Fruit fly (Drosophila melanogaster) whole organism, adult: ENCODE data around the gene gcm.

Source experiments
- CG11617 ChIP-seq: fragments of 200-800 bp; sonication (Bioruptor generic); optimal IDR thresholded peaks from 2 replicates; lab custom pipeline; 2017; ENCODE audit warnings: mild to moderate bottlenecking, missing biosample characterization, missing genetic modification reagents, missing genetic modification characterization
- CG12768 ChIP-seq: fragments of 200-800 bp; sonication (Bioruptor generic); optimal IDR thresholded peaks from 2 replicates; lab custom pipeline; 2017; ENCODE audit warnings: missing biosample characterization, missing genetic modification characterization, mild to moderate bottlenecking, moderate library complexity, missing genetic modification reagents
- CG14711 ChIP-seq: fragments of 200-800 bp; sonication (Bioruptor generic); optimal IDR thresholded peaks from 2 replicates; lab custom pipeline; 2018; ENCODE audit warnings: missing biosample characterization, mild to moderate bottlenecking, missing genetic modification characterization, moderate library complexity
- CG1620 ChIP-seq: fragments of 200-800 bp; sonication (Bioruptor generic); optimal IDR thresholded peaks from 2 replicates; lab custom pipeline; 2016; ENCODE audit warnings: missing biosample characterization, missing genetic modification characterization
- CG33017 ChIP-seq: fragments of 200-800 bp; sonication (Bioruptor generic); optimal IDR thresholded peaks from 2 replicates; lab custom pipeline; 2018; ENCODE audit warnings: missing biosample characterization, mild to moderate bottlenecking, missing genetic modification characterization, moderate library complexity
- CG5204 ChIP-seq: fragments of 200-800 bp; sonication (Bioruptor generic); optimal IDR thresholded peaks from 2 replicates; lab custom pipeline; 2016; ENCODE audit warnings: missing biosample characterization, missing genetic modification characterization
- CG7045 ChIP-seq: fragments of 200-800 bp; sonication (Bioruptor generic); optimal IDR thresholded peaks from 2 replicates; lab custom pipeline; 2017; ENCODE audit warnings: missing biosample characterization, mild to moderate bottlenecking, missing genetic modification characterization
- CG7101 ChIP-seq: fragments of 200-800 bp; sonication (Bioruptor generic); optimal IDR thresholded peaks from 2 replicates; lab custom pipeline; 2018; ENCODE audit warnings: missing biosample characterization, mild to moderate bottlenecking, missing genetic modification characterization, moderate library complexity
- Clk ChIP-seq: fragments of 200-800 bp; sonication (Bioruptor generic); optimal IDR thresholded peaks from 2 replicates; lab custom pipeline; 2017; ENCODE audit warnings: missing biosample characterization, missing genetic modification characterization
- Crg-1 ChIP-seq: fragments of 200-800 bp; sonication (Bioruptor generic); optimal IDR thresholded peaks from 2 replicates; lab custom pipeline; 2016; ENCODE audit warnings: missing biosample characterization, missing genetic modification characterization
- Hr96 ChIP-seq: fragments of 200-800 bp; sonication (Bioruptor generic); optimal IDR thresholded peaks from 2 replicates; lab custom pipeline; 2016; ENCODE audit warnings: missing biosample characterization, missing genetic modification characterization
- Mnt ChIP-seq: fragments of 200-800 bp; sonication (Bioruptor generic); optimal IDR thresholded peaks from 2 replicates; lab custom pipeline; 2016; ENCODE audit warnings: missing biosample characterization, mild to moderate bottlenecking, missing genetic modification characterization
- bab1 ChIP-seq: fragments of 200-800 bp; sonication (Bioruptor generic); optimal IDR thresholded peaks from 3 replicates; lab custom pipeline; 2019; ENCODE audit warnings: missing biosample characterization, mild to moderate bottlenecking, missing genetic modification characterization, moderate library complexity
- cic ChIP-seq: fragments of 200-800 bp; sonication (Bioruptor generic); optimal IDR thresholded peaks from 2 replicates; lab custom pipeline; 2017; ENCODE audit warnings: missing biosample characterization, mild to moderate bottlenecking, missing genetic modification characterization, moderate library complexity
- cnc ChIP-seq, 2 experiments: fragments of >200 bp; optimal IDR thresholded peaks; 2 replicates each; lab custom pipeline; 2017
- kay ChIP-seq: fragments of 200-800 bp; sonication (Bioruptor generic); peaks from one replicate; lab custom pipeline; 2016; ENCODE audit warnings: missing biosample characterization, missing genetic modification characterization, borderline replicate concordance
- ovo ChIP-seq: fragments of 200-800 bp; sonication (Bioruptor generic); optimal IDR thresholded peaks from 2 replicates; lab custom pipeline; 2016; ENCODE audit warnings: missing biosample characterization, missing genetic modification characterization
- pad ChIP-seq: fragments of 200-800 bp; sonication (Bioruptor generic); optimal IDR thresholded peaks from 3 replicates; lab custom pipeline; 2017; ENCODE audit warnings: missing biosample characterization, missing genetic modification characterization, mild to moderate bottlenecking, moderate library complexity, missing genetic modification reagents
- tj ChIP-seq: fragments of 200-800 bp; sonication (Bioruptor generic); optimal IDR thresholded peaks from 3 replicates; lab custom pipeline; 2017; ENCODE audit warnings: missing biosample characterization, mild to moderate bottlenecking, missing genetic modification characterization, moderate library complexity
- toe ChIP-seq: fragments of 200-800 bp; sonication (Bioruptor generic); optimal IDR thresholded peaks from 2 replicates; lab custom pipeline; 2016; ENCODE audit warnings: missing biosample characterization, missing genetic modification characterization

gcm gene

DNA sequence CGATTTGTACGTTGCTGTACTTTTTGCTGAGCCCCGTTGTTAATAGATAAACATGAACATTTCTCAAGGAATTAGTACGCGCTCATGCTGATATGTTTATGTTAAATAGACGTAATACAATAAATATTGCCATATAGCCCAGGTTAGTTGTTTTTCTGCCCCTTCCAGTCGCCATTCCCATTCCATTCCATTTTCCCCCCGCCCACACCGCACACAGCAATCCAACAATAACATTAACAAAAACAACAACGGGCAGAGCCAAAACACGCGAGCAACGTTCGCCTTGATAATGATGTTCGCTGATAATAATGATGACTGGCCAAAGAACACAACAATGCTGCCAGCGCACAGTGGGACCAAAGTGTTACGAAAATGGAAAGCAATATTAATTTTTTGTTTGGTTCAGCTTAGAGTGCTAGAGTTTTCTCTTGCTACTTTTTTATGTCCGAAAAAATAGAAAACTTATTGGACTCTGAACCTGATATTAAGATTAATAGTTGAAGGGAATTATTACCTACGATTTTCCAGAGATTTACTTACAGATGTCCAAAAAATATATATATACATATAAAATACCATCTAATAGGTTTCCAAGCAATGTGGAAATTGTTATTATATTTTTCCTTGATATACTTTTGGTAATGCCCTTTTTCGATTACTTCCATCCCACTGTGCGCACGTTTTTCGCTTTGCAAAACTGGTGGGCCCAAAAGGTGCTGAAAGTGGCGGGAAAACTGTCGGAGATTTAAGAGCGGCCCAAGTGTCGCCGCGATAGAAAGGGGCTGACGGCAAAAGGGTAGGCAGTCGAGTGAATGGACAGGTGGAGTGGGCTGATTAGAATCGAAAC is 11.7 kb downstream of the gcm start:
- TF ChIP-seq CG1620 (GFP tag; lab: Kevin White, UChicago) = peak; percentile 73
- peak; percentile 91 for TF ChIP-seq CG7101
- TF ChIP-seq CG14711 = peak; percentile 87
- TF ChIP-seq Hr96 (GFP tag; lab: Kevin White, UChicago) = peak; percentile 78
- peak; percentile 98 for TF ChIP-seq Mnt (GFP tag; lab: Kevin White, UChicago)
- TF ChIP-seq bab1 (GFP tag; lab: Kevin White, UChicago) = peak; percentile 97
- peak; percentile 91 for TF ChIP-seq tj (GFP tag; lab: Kevin White, UChicago)
- TF ChIP-seq CG7045 (GFP tag; lab: Kevin White, UChicago) = peak; percentile 93
- TF ChIP-seq pad (GFP tag; lab: Kevin White, UChicago) = peak; percentile 88
- TF ChIP-seq cic (GFP tag; lab: Kevin White, UChicago) = peak; percentile 96
- peak; percentile 97 for TF ChIP-seq CG11617 (GFP tag; lab: Kevin White, UChicago)
- peak; percentile 81 for TF ChIP-seq Clk (GFP tag; lab: Kevin White, UChicago)
- peak; percentile 93 for TF ChIP-seq CG33017 (tag; lab: Kevin White, UChicago)
- peak; percentile 87 for TF ChIP-seq Crg-1 (GFP tag; lab: Kevin White, UChicago)
- peak; percentile 89 for TF ChIP-seq kay (GFP tag; lab: Kevin White, UChicago)
- TF ChIP-seq cnc (optimal IDR thresholded peaks at IDR 0.05; lab: Kevin White, UChicago) = no peak
- TF ChIP-seq toe = peak; percentile 65
- TF ChIP-seq ovo (GFP tag; lab: Kevin White, UChicago) = peak; percentile 84
- TF ChIP-seq CG12768 (GFP tag; lab: Kevin White, UChicago) = peak; percentile 92
- TF ChIP-seq CG5204 (GFP tag; lab: Kevin White, UChicago) = peak; percentile 86

dm6 chr2L:9569131-9569530 is 12.4 kb downstream of the gcm start:
- TF ChIP-seq CG1620 (GFP tag; lab: Kevin White, UChicago) (no peak), Mnt (GFP tag; lab: Kevin White, UChicago) (no peak), kay (GFP tag; lab: Kevin White, UChicago) (peak; percentile 80), ovo (GFP tag; lab: Kevin White, UChicago) (no peak), CG14711 (no peak)

DNA sequence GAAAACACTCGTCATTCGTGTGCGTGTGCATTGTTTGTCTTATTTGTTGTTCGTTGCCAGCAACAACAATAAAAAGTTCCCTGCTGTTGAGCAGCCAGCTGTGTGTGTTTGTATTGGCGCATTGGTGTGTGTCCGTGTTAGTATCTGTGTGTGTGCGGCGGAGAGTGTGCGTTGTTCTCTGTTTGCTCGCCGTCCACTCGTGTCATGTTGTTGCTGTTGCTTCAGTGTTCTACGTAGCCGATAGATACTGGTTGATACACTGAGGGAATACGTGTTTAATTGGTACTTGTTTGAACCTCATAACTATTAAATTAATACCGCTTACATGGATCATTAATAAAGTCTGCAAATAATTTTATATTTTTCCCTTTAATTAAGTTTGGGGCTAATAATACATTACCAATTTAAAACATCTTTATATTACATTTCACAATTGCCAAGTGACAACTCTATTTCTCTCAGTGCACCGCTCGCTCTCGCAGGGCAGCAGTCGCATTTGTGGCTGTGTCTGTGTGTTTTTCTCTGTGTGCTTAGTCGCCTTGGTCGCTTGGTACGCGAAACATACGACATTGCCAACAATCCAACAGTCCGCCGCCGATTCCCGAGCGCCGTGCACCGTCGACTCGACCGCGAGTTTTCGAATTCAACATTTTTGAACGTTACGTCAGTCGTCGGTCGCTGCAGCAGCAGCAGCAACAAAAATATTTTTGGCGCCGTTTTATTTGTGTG is 13.0 kb downstream of the gcm start, which contains the start of gene brwl:
TSS of gene brwl (plus strand) at position 531 of the 729 bp plus-strand sequence.
- TF ChIP-seq CG11617 (GFP tag; lab: Kevin White, UChicago) (peak; percentile 96), Hr96 (GFP tag; lab: Kevin White, UChicago) (peak; percentile 96), kay (GFP tag; lab: Kevin White, UChicago) (peak; percentile 76), CG14711 (peak; percentile 91), cic (GFP tag; lab: Kevin White, UChicago) (peak; percentile 74), toe (peak; percentile 97), CG5204 (GFP tag; lab: Kevin White, UChicago) (peak; percentile 97), CG7101 (peak; percentile 96), ovo (GFP tag; lab: Kevin White, UChicago) (peak; percentile 86), cnc (optimal IDR thresholded peaks at IDR 0.05; lab: Kevin White, UChicago) (no peak), CG7045 (GFP tag; lab: Kevin White, UChicago) (peak; percentile 96), Mnt (GFP tag; lab: Kevin White, UChicago) (peak; percentile 86), pad (GFP tag; lab: Kevin White, UChicago) (peak; percentile 84), CG1620 (GFP tag; lab: Kevin White, UChicago) (peak; percentile 87), CG12768 (GFP tag; lab: Kevin White, UChicago) (peak; percentile 97), Clk (GFP tag; lab: Kevin White, UChicago) (peak; percentile 93), Crg-1 (GFP tag; lab: Kevin White, UChicago) (peak; percentile 88), bab1 (GFP tag; lab: Kevin White, UChicago) (peak; percentile 94), tj (GFP tag; lab: Kevin White, UChicago) (peak; percentile 85), CG33017 (tag; lab: Kevin White, UChicago) (peak; percentile 95)

- TF ChIP-seq CG11617 (GFP tag; lab: Kevin White, UChicago) (peak; percentile 97), CG5204 (GFP tag; lab: Kevin White, UChicago) (peak; percentile 94), Mnt (GFP tag; lab: Kevin White, UChicago) (peak; percentile 96), Hr96 (GFP tag; lab: Kevin White, UChicago) (peak; percentile 92), kay (GFP tag; lab: Kevin White, UChicago) (peak; percentile 97), CG14711 (peak; percentile 87), CG12768 (GFP tag; lab: Kevin White, UChicago) (peak; percentile 97), CG1620 (GFP tag; lab: Kevin White, UChicago) (peak; percentile 92), CG33017 (tag; lab: Kevin White, UChicago) (peak; percentile 96), bab1 (GFP tag; lab: Kevin White, UChicago) (peak; percentile 96), Crg-1 (GFP tag; lab: Kevin White, UChicago) (peak; percentile 98), cnc (optimal IDR thresholded peaks at IDR 0.05; lab: Kevin White, UChicago) (no peak), cic (GFP tag; lab: Kevin White, UChicago) (peak; percentile 89), pad (GFP tag; lab: Kevin White, UChicago) (peak; percentile 88), CG7101 (peak; percentile 98), CG7045 (GFP tag; lab: Kevin White, UChicago) (peak; percentile 98), tj (GFP tag; lab: Kevin White, UChicago) (peak; percentile 79), ovo (GFP tag; lab: Kevin White, UChicago) (peak; percentile 94), toe (peak; percentile 92), Clk (GFP tag; lab: Kevin White, UChicago) (peak; percentile 75)
Observed at dm6 chr2L:9567398-9567856, 14.1 kb downstream of the gcm start.
